Fruit fly (Drosophila melanogaster): ENCODE data around the gene mRpL46.

The mRpL46 gene

dm6 chr3L:1784092-1784491 is 6.9 kb downstream of the mRpL46 start:
- TF ChIP-seq fru (GFP tag; optimal IDR thresholded peaks at IDR 0.05) (no peak), Rel (GFP tag; optimal IDR thresholded peaks at IDR 0.05) (no peak), Rel (tag; optimal IDR thresholded peaks at IDR 0.05) (peak; percentile 91)

- TF ChIP-seq GATAd (GFP tag; optimal IDR thresholded peaks at IDR 0.05) (no peak), Myc (optimal IDR thresholded peaks at IDR 0.05) (no peak)
Measured at dm6 chr3L:1789339-1789738, 12.1 kb downstream of the mRpL46 start.

dm6 chr3L:1794164-1794942 is 17.1 kb downstream of the mRpL46 start:
- TF ChIP-seq CG32264 (GFP tag; optimal IDR thresholded peaks at IDR 0.05): no peak
- TF ChIP-seq jim (GFP tag; optimal IDR thresholded peaks at IDR 0.05): no peak
- TF ChIP-seq Dif (GFP tag; optimal IDR thresholded peaks at IDR 0.05; ENCODE audit: partially characterized antibody): peak; percentile 68
- TF ChIP-seq HLH106 (tag; optimal IDR thresholded peaks at IDR 0.05): no peak
- peak in 1 of 2 experiments; percentile 37 for TF ChIP-seq dl (GFP tag; optimal IDR thresholded peaks at IDR 0.05; ENCODE audit: insufficient read depth in 1 of 2, partially characterized antibody in 2 of 2)
- TF ChIP-seq Mio (GFP tag; optimal IDR thresholded peaks at IDR 0.05): no peak
- no peak for TF ChIP-seq CG9705 (GFP tag; optimal IDR thresholded peaks at IDR 0.05)
- no peak for TF ChIP-seq dsf (GFP tag; optimal IDR thresholded peaks at IDR 0.05; ENCODE audit: borderline replicate concordance)
- TF ChIP-seq Abd-B (GFP tag; optimal IDR thresholded peaks at IDR 0.05): no peak
- TF ChIP-seq foxo (GFP tag; optimal IDR thresholded peaks at IDR 0.05): no peak
- no peak for TF ChIP-seq woc (GFP tag; optimal IDR thresholded peaks at IDR 0.05)
- TF ChIP-seq Vsx2 (GFP tag; optimal IDR thresholded peaks at IDR 0.05; ENCODE audit: partially characterized antibody): no peak
- no peak for TF ChIP-seq lola (GFP tag; optimal IDR thresholded peaks at IDR 0.05)
- TF ChIP-seq sv (GFP tag; optimal IDR thresholded peaks at IDR 0.05): no peak
- TF ChIP-seq Hr78 (GFP tag; optimal IDR thresholded peaks at IDR 0.05): no peak
- no peak for TF ChIP-seq Myc (optimal IDR thresholded peaks at IDR 0.05)
- no peak for TF ChIP-seq brk (GFP tag; optimal IDR thresholded peaks at IDR 0.05)
- no peak for TF ChIP-seq dmrt93B (GFP tag; optimal IDR thresholded peaks at IDR 0.05)
- TF ChIP-seq Rel (GFP tag; optimal IDR thresholded peaks at IDR 0.05): no peak
- TF ChIP-seq Rel (tag; optimal IDR thresholded peaks at IDR 0.05): peak; percentile 28
- TF ChIP-seq Hnf4 (GFP tag; optimal IDR thresholded peaks at IDR 0.05): no peak
- no peak for TF ChIP-seq sage (GFP tag; optimal IDR thresholded peaks at IDR 0.05)
- TF ChIP-seq CrebA (GFP tag; optimal IDR thresholded peaks at IDR 0.05; ENCODE audit: borderline replicate concordance): no peak
- no peak for TF ChIP-seq N (GFP tag; optimal IDR thresholded peaks at IDR 0.05)
- no peak for TF ChIP-seq h (GFP tag; optimal IDR thresholded peaks at IDR 0.05)
- TF ChIP-seq usp (GFP tag; optimal IDR thresholded peaks at IDR 0.05): no peak

dm6 chr3L:1794943-1795696 is 17.9 kb downstream of the mRpL46 start, which contains the start of the genes alpha-Spec, dlt and Cdc37:
Gene alpha-Spec (minus strand): TSS chr3L:1795328.
Gene dlt (minus strand): TSS chr3L:1795328.
Gene Cdc37 (plus strand): TSS chr3L:1795392.
- TF ChIP-seq OdsH (GFP tag; optimal IDR thresholded peaks at IDR 0.05) (peak; percentile 31), Hr83 (GFP tag; optimal IDR thresholded peaks at IDR 0.05; ENCODE audit: poor library complexity, severe bottlenecking) (no peak), CrebA (GFP tag; optimal IDR thresholded peaks at IDR 0.05; ENCODE audit: borderline replicate concordance) (no peak), Jra (GFP tag; optimal IDR thresholded peaks at IDR 0.05) (no peak), woc (GFP tag; optimal IDR thresholded peaks at IDR 0.05) (no peak), sv (GFP tag; optimal IDR thresholded peaks at IDR 0.05) (no peak), ey (GFP tag; optimal IDR thresholded peaks at IDR 0.05) (no peak), sage (GFP tag; optimal IDR thresholded peaks at IDR 0.05) (no peak), Vsx2 (GFP tag; optimal IDR thresholded peaks at IDR 0.05; ENCODE audit: partially characterized antibody) (no peak), Abd-B (GFP tag; optimal IDR thresholded peaks at IDR 0.05) (no peak), Dfd (GFP tag; optimal IDR thresholded peaks at IDR 0.05) (no peak), usp (GFP tag; optimal IDR thresholded peaks at IDR 0.05) (no peak), Myc (optimal IDR thresholded peaks at IDR 0.05) (no peak), dsf (GFP tag; optimal IDR thresholded peaks at IDR 0.05; ENCODE audit: borderline replicate concordance) (no peak), lola (GFP tag; optimal IDR thresholded peaks at IDR 0.05) (no peak), dmrt93B (GFP tag; optimal IDR thresholded peaks at IDR 0.05) (no peak), dl (GFP tag; optimal IDR thresholded peaks at IDR 0.05; ENCODE audit: insufficient read depth in 1 of 2, partially characterized antibody in 2 of 2) (no peak), foxo (GFP tag; optimal IDR thresholded peaks at IDR 0.05) (no peak), rgr (GFP tag; optimal IDR thresholded peaks at IDR 0.05) (peak; percentile 20), Sp1 (GFP tag; optimal IDR thresholded peaks at IDR 0.05) (peak; percentile 21), Dif (GFP tag; optimal IDR thresholded peaks at IDR 0.05; ENCODE audit: partially characterized antibody) (no peak), fru (GFP tag; optimal IDR thresholded peaks at IDR 0.05) (no peak), CG9705 (GFP tag; optimal IDR thresholded peaks at IDR 0.05) (peak; percentile 44), Hr78 (GFP tag; optimal IDR thresholded peaks at IDR 0.05) (no peak), brk (GFP tag; optimal IDR thresholded peaks at IDR 0.05) (no peak), jim (GFP tag; optimal IDR thresholded peaks at IDR 0.05) (no peak), GATAd (GFP tag; optimal IDR thresholded peaks at IDR 0.05) (no peak), br (GFP tag; optimal IDR thresholded peaks at IDR 0.05) (peak; percentile 35), Rel (GFP tag; optimal IDR thresholded peaks at IDR 0.05) (no peak), Rel (tag; optimal IDR thresholded peaks at IDR 0.05) (peak; percentile 53), HLH106 (tag; optimal IDR thresholded peaks at IDR 0.05) (peak; percentile 44), pan (optimal IDR thresholded peaks at IDR 0.05) (no peak), h (GFP tag; optimal IDR thresholded peaks at IDR 0.05) (no peak), Hnf4 (GFP tag; optimal IDR thresholded peaks at IDR 0.05) (no peak), N (GFP tag; optimal IDR thresholded peaks at IDR 0.05) (no peak), Mio (GFP tag; optimal IDR thresholded peaks at IDR 0.05) (no peak), CG32264 (GFP tag; optimal IDR thresholded peaks at IDR 0.05) (no peak)

Measured in whole organism, wandering third instar larva.